Worm (Caenorhabditis elegans) whole organism, midembryonic: ENCODE data around the gene C09B9.2.
"Not testable (repeated sequence)": the region's sequence is repeated elsewhere in the genome, so short reads cannot be mapped to it uniquely, and the experiment has no call there.

ENCODE experiments used
- T22C8.4 ChIP-seq: fragments of 200-800 bp; sonication (Bioruptor generic); IDR thresholded peaks from 2 replicates; pipeline ENCODE4 v1.3.6; 2022; ENCODE audit warnings: missing genetic modification characterization, missing compliant biosample characterization
- cog-1 ChIP-seq: sonication (generic microtip); optimal IDR thresholded peaks from 2 replicates; lab custom pipeline; 2016; ENCODE audit warnings: missing genetic modification characterization, missing compliant biosample characterization
- flt-1 ChIP-seq: fragments of 200-800 bp; sonication (Bioruptor generic); IDR thresholded peaks from 2 replicates; pipeline ENCODE4 v1.3.6; 2022; ENCODE audit warnings: missing genetic modification characterization, missing compliant biosample characterization
- klf-2 ChIP-seq: fragments of 200-800 bp; sonication (Bioruptor generic); conservative IDR thresholded peaks from 2 replicates; pipeline ENCODE4 v1.3.6; 2022; ENCODE audit warnings: missing genetic modification reagents, missing genetic modification characterization, missing compliant biosample characterization
- med-1 ChIP-seq: sonication (generic microtip); optimal IDR thresholded peaks from 2 replicates; lab custom pipeline; 2017; ENCODE audit warnings: missing genetic modification characterization, mild to moderate bottlenecking, missing compliant biosample characterization, antibody characterized with exemption, missing genetic modification reagents; ENCODE audit not compliant: insufficient read depth
- ref-1 ChIP-seq: fragments of 200-800 bp; sonication (Bioruptor generic); conservative IDR thresholded peaks from 2 replicates; pipeline ENCODE4 v1.3.6; 2022; ENCODE audit warnings: missing genetic modification reagents, missing genetic modification characterization, missing compliant biosample characterization
- tab-1 ChIP-seq: fragments of 200-800 bp; sonication (Bioruptor generic); IDR thresholded peaks from 2 replicates; pipeline ENCODE4 v1.3.6; 2022; ENCODE audit warnings: missing genetic modification characterization, missing compliant biosample characterization
- ztf-23 ChIP-seq: fragments of 200-800 bp; sonication (Bioruptor generic); IDR thresholded peaks from 2 replicates; pipeline ENCODE4 v1.3.6; 2022; ENCODE audit warnings: missing genetic modification reagents, missing genetic modification characterization, missing compliant biosample characterization
- ztf-29 ChIP-seq: fragments of 200-800 bp; sonication (Bioruptor generic); IDR thresholded peaks from 2 replicates; pipeline ENCODE4 v1.3.6; 2022; ENCODE audit warnings: missing genetic modification reagents, missing genetic modification characterization, missing compliant biosample characterization

The C09B9.2 gene

ce11 chrIV:5066887-5067286, 37.8 kb downstream of the C09B9.2 start, which contains the start of gene ttbk-2.2:
Gene ttbk-2.2 (minus strand): TSS chrIV:5066987.
- not testable (repeated sequence) for TF ChIP-seq flt-1 (GFP tag; lab: Robert Waterston, UW); T22C8.4 (GFP tag; lab: Robert Waterston, UW); cog-1 (tag; lab: Kevin White, UChicago)

DNA sequence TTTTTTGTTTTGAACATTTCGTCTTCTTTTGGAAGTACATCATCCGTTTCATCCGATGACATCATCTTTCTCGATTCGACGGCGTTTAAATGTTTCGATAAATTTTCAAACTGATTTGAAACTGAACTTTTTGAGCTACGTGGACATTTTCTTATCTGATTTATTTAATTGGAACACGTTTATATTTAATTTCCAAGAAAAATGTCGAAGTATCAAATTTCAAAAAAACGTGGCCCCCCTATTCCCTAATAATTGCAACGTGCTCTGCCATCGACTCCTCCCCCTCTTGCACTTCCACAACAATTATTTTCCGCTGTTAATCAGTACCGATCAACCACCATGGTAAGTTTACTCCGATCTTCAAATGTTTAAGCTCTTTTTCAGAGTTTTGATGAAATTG, 39.5 kb downstream of the C09B9.2 start, which contains the start of the genes R13H9.6 and rmd-6:
Gene R13H9.6 (minus strand): TSS at position 101 of the 400 bp plus-strand sequence.
Gene rmd-6 (plus strand): TSS at position 305 of the 400 bp plus-strand sequence.
- TF ChIP-seq klf-2, T22C8.4, ztf-29 (GFP tag; lab: Robert Waterston, UW): not testable (repeated sequence)

- not testable (repeated sequence) for TF ChIP-seq med-1 (GFP tag; lab: Kevin White, UChicago); ztf-23 (GFP tag; lab: Robert Waterston, UW); cog-1 (tag; lab: Kevin White, UChicago)
These were observed 41.5 kb downstream of the C09B9.2 start, which contains the start of gene C02B10.6 for ce11 chrIV:5070593-5070992. Gene C02B10.6 (plus strand): TSS chrIV:5070893.

- TF ChIP-seq med-1 (GFP tag; lab: Kevin White, UChicago), result no peak
- TF ChIP-seq T22C8.4 (GFP tag; lab: Robert Waterston, UW), result no peak
- no peak for TF ChIP-seq tab-1 (GFP tag; lab: Robert Waterston, UW)
- no peak for TF ChIP-seq cog-1 (tag; lab: Kevin White, UChicago)
- TF ChIP-seq ztf-29 (GFP tag; lab: Robert Waterston, UW), result no peak
- TF ChIP-seq klf-2 (GFP tag; lab: Robert Waterston, UW), result no peak
These were observed 44.7 kb downstream of the C09B9.2 start for ce11 chrIV:5073836-5074235.

DNA sequence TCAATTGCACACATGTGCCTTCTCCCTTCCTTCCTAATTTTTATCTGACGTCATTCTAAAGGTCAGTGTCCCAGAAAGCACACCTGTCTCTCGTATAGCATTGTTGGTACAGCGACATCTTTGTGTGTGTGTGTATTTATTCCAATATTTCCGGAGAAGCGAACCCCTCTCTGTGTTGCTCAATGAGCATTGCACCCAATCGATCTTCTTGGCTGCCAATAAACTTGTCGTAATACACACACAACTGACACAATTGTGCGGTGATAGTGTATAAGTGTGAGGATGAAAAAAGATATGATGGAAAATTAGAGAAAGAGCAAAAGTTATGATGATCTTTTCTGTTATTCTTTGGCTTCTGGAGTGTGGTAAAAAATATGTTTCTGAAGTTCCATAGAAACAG, 47.5 kb downstream of the C09B9.2 start:
- TF ChIP-seq med-1 (GFP tag; lab: Kevin White, UChicago) (no peak), ztf-29 (GFP tag; lab: Robert Waterston, UW) (no peak)

DNA sequence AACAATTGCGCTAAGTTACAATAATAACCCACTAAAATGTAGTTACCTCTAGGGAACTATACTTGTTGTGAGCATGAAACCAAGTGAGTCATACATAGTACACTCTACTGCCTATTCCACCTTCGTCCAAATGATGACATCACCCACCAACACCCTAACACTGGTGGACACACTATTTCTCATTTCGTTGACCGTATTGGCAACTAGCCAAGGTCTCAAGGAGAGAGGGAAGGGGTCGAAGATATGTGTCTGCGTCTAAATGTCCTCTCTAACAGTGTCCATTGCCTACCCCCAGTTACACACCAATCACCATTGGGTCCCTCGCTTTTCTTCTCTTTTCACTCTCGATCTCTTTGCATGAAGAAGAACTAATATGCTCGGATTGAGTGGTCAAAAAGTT, 48.8 kb downstream of the C09B9.2 start:
- TF ChIP-seq klf-2 (GFP tag; lab: Robert Waterston, UW) (no peak), cog-1 (tag; lab: Kevin White, UChicago) (no peak), ztf-29 (GFP tag; lab: Robert Waterston, UW) (no peak), tab-1 (GFP tag; lab: Robert Waterston, UW) (0 out of 2 replicates have a peak, but pooled peaks have one; percentile 22), ref-1 (GFP tag; lab: Robert Waterston, UW) (no peak)

DNA sequence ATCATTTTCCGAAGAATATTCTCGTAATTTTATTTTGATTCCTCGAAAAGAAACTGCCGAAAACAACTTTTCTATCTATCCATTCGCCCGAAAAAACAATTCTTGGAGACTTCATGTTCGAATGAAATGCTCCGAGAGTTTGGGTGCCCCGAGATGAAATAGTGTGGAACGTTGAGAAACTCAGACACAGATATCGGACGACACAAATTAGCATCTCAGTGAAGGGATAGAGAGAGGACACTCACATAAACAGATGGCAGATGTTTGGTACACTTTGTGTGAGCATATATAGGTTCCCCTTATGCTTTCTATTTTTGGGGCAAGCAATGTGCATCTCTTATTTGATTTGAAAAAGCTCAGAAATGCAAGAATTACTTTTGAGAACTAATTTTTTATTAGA, 49.8 kb downstream of the C09B9.2 start:
- TF ChIP-seq cog-1 (tag; lab: Kevin White, UChicago), result peak; percentile 2
- no peak for TF ChIP-seq ztf-23 (GFP tag; lab: Robert Waterston, UW)
- no peak for TF ChIP-seq med-1 (GFP tag; lab: Kevin White, UChicago)
